Fruit fly (Drosophila melanogaster) Kc167 (cell line): ENCODE data around the gene CG13081.

Experiments
- Myc ChIP-seq: fragments of >200 bp; optimal IDR thresholded peaks from 2 replicates; lab custom pipeline; 2017; ENCODE audit warnings: missing external identifiers
- Sin3A ChIP-seq: fragments of >200 bp; optimal IDR thresholded peaks from 2 replicates; lab custom pipeline; 2018; ENCODE audit warnings: missing external identifiers
- h ChIP-seq: fragments of >200 bp; optimal IDR thresholded peaks from 3 replicates; lab custom pipeline; 2018; ENCODE audit warnings: missing external identifiers
- psq ChIP-seq: fragments of >200 bp; optimal IDR thresholded peaks from 2 replicates; lab custom pipeline; 2017; ENCODE audit warnings: missing external identifiers
- ttk ChIP-seq: sonication (Bioruptor generic); optimal IDR thresholded peaks from 2 replicates; lab custom pipeline; 2017; ENCODE audit warnings: missing external identifiers

DNA sequence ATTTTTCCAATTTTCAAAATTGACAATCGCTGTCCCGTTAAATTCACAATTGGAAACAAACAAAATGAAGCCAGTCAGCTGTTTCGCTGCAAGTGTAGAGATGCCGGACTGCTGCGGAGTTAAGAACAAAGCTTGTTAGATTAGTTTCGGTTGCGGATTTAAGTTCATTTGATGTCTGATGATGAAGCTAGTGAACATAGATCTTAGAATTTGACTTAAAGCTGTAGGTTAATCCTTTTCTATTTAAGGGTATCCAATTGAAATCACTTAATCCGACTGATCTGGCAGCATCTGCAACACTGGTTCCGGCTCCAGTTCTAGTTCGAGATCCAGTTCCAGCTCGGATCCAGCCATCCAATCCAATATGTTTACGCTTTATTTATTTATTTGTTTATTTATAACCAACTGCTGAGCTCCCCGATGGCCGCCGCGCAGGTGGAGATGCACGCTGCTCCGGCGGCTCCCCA is 43.6 kb downstream of the CG13081 start, which contains the start of the genes PCNA2 and CG10366:
- no peak for TF ChIP-seq h (lab: Kevin White, UChicago)
- no peak for TF ChIP-seq Myc (lab: Kevin White, UChicago)
- TF ChIP-seq Sin3A (lab: Kevin White, UChicago) = no peak
- TF ChIP-seq psq = no peak
- no peak for TF ChIP-seq ttk (lab: Kevin White, UChicago)
